Fruit fly (Drosophila melanogaster) whole organism, pupa: ENCODE results near the gene Dsk.
A peak's percentile ranks its signal among the peaks of the same experiment; 100 is the strongest.

Experiments
- CG13204 ChIP-seq: fragments of 200-800 bp; sonication (Bioruptor generic); optimal IDR thresholded peaks from 2 replicates; lab custom pipeline; 2018; ENCODE audit warnings: missing biosample characterization, mild to moderate bottlenecking, missing genetic modification characterization, moderate library complexity
- CG14655 ChIP-seq: fragments of 200-800 bp; sonication (Bioruptor generic); optimal IDR thresholded peaks from 3 replicates; lab custom pipeline; 2017; ENCODE audit warnings: mild to moderate bottlenecking, missing biosample characterization, missing genetic modification reagents, missing genetic modification characterization
- CG17806 ChIP-seq: fragments of 200-800 bp; sonication (Bioruptor generic); optimal IDR thresholded peaks from 2 replicates; lab custom pipeline; 2018; ENCODE audit warnings: missing biosample characterization, mild to moderate bottlenecking, missing genetic modification characterization, moderate library complexity
- CG32121 ChIP-seq: fragments of 200-800 bp; sonication (Bioruptor generic); IDR thresholded peaks from 2 replicates; pipeline ENCODE4 v1.3.6; 2022; ENCODE audit warnings: missing biosample characterization, missing genetic modification characterization
- CG34367 ChIP-seq: fragments of 200-800 bp; sonication (Bioruptor generic); optimal IDR thresholded peaks from 2 replicates; lab custom pipeline; 2018; ENCODE audit warnings: missing biosample characterization, mild to moderate bottlenecking, missing genetic modification characterization
- CG8159 ChIP-seq: fragments of 200-800 bp; sonication (Bioruptor generic); optimal IDR thresholded peaks from 3 replicates; lab custom pipeline; 2018; ENCODE audit warnings: missing biosample characterization, mild to moderate bottlenecking, missing genetic modification characterization, moderate library complexity
- CG8301 ChIP-seq: fragments of 200-800 bp; sonication (Bioruptor generic); optimal IDR thresholded peaks from 2 replicates; lab custom pipeline; 2018; ENCODE audit warnings: missing biosample characterization, mild to moderate bottlenecking, missing genetic modification characterization
- CG9948 ChIP-seq: fragments of 200-800 bp; sonication (Bioruptor generic); optimal IDR thresholded peaks from 2 replicates; lab custom pipeline; 2018; ENCODE audit warnings: missing biosample characterization, mild to moderate bottlenecking, missing genetic modification characterization, moderate library complexity
- D1 ChIP-seq: fragments of 200-800 bp; sonication (Bioruptor generic); optimal IDR thresholded peaks from 2 replicates; lab custom pipeline; 2018; ENCODE audit warnings: missing biosample characterization, mild to moderate bottlenecking, missing genetic modification characterization, moderate library complexity
- Ets98B ChIP-seq: fragments of 200-800 bp; sonication (Bioruptor generic); IDR thresholded peaks from 2 replicates; pipeline ENCODE4 v1.3.6; 2022; ENCODE audit warnings: missing biosample characterization, missing genetic modification characterization
- Pif1A ChIP-seq: fragments of 200-800 bp; sonication (Bioruptor generic); optimal IDR thresholded peaks from 3 replicates; lab custom pipeline; 2016; ENCODE audit warnings: missing biosample characterization, missing genetic modification characterization
- Pif1B ChIP-seq: fragments of 200-800 bp; sonication (Bioruptor generic); optimal IDR thresholded peaks from 3 replicates; lab custom pipeline; 2016; ENCODE audit warnings: missing biosample characterization, missing genetic modification characterization
- fd96Ca ChIP-seq: fragments of 200-800 bp; sonication (Bioruptor generic); IDR thresholded peaks from 3 replicates; pipeline ENCODE4 v1.3.6; 2022; ENCODE audit warnings: missing biosample characterization, missing genetic modification characterization
- gl ChIP-seq: fragments of 200-800 bp; sonication (Bioruptor generic); optimal IDR thresholded peaks from 2 replicates; lab custom pipeline; 2018; ENCODE audit warnings: missing biosample characterization, mild to moderate bottlenecking, missing genetic modification characterization

DNA sequence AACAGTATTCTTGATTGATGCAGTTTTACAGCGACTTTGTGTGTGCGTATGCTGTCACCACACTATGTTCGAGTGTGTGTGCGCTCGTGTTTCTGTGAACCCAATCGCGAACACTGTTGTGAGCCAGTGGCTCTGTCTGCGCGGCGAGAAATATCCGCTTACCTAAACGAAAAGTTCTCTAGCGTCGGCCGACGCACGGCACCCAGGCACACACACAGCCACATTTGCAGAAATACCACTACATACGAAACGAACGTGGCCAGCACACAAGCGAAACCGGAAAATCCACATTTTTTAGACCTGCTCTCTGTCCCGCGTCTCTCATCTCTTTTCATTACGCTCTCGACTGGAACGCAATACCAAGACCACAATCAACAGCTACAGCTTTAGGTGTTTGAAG lies 15.1 kb downstream of the Dsk start:
- TF ChIP-seq D1 (tag; lab: Kevin White, UChicago), result no peak
- TF ChIP-seq CG13204 (GFP tag; lab: Kevin White, UChicago), result no peak
- no peak for TF ChIP-seq CG17806
- TF ChIP-seq CG14655, result no peak
- no peak for TF ChIP-seq CG34367 (tag; lab: Kevin White, UChicago)
- no peak for TF ChIP-seq Pif1A (GFP tag; lab: Kevin White, UChicago)
- no peak for TF ChIP-seq CG8301
- TF ChIP-seq CG32121 (GFP tag; lab: Robert Waterston, UW), result no peak
- TF ChIP-seq CG9948 (tag; lab: Kevin White, UChicago), result no peak
- no peak for TF ChIP-seq fd96Ca (GFP tag; lab: Robert Waterston, UW)
- TF ChIP-seq Pif1B (GFP tag; lab: Kevin White, UChicago), result no peak
- no peak for TF ChIP-seq gl (tag; lab: Kevin White, UChicago)
- TF ChIP-seq Ets98B (GFP tag; lab: Robert Waterston, UW), result 0 out of 2 replicates have a peak, but pooled peaks have one; percentile 20
- no peak for TF ChIP-seq CG8159 (tag; lab: Kevin White, UChicago)
